Worm (Caenorhabditis elegans) whole organism, late embryonic: ENCODE measurements around the gene ZC196.2.
"Not testable (repeated sequence)": the region's sequence is repeated elsewhere in the genome, so short reads cannot be mapped to it uniquely, and the experiment has no call there.

Experiments used
- C08G9.2 ChIP-seq: sonication (generic microtip); optimal IDR thresholded peaks from 2 replicates; lab custom pipeline; 2016; ENCODE audit warnings: mild to moderate bottlenecking, missing genetic modification characterization, moderate library complexity, missing compliant biosample characterization
- F13H6.1 ChIP-seq: sonication (generic microtip); optimal IDR thresholded peaks from 2 replicates; lab custom pipeline; 2016; ENCODE audit warnings: missing genetic modification characterization, missing compliant biosample characterization
- K09A11.1 ChIP-seq: sonication (generic microtip); optimal IDR thresholded peaks from 2 replicates; lab custom pipeline; 2017; ENCODE audit warnings: antibody characterized with exemption, mild to moderate bottlenecking, missing genetic modification characterization, missing compliant biosample characterization; ENCODE audit not compliant: insufficient read depth
- T23F11.4 ChIP-seq: fragments of 200-800 bp; sonication (Bioruptor generic); optimal IDR thresholded peaks from 2 replicates; lab custom pipeline; 2018; ENCODE audit warnings: mild to moderate bottlenecking, missing genetic modification characterization, missing compliant biosample characterization
- ama-1 ChIP-seq: fragments of 150-350 bp; optimal IDR thresholded peaks from 2 replicates; lab custom pipeline; 2014
- ceh-18 ChIP-seq: sonication (generic microtip); optimal IDR thresholded peaks from 2 replicates; lab custom pipeline; 2016; ENCODE audit warnings: missing genetic modification characterization, missing compliant biosample characterization
- ceh-19 ChIP-seq: fragments of 200-800 bp; sonication (Bioruptor generic); optimal IDR thresholded peaks from 2 replicates; lab custom pipeline; 2018; ENCODE audit warnings: mild to moderate bottlenecking, missing genetic modification characterization, missing compliant biosample characterization
- ceh-2 ChIP-seq: sonication (generic microtip); optimal IDR thresholded peaks from 2 replicates; lab custom pipeline; 2016; ENCODE audit warnings: missing genotype, missing genetic modification characterization, missing compliant biosample characterization
- ceh-45 ChIP-seq: fragments of 200-800 bp; sonication (Bioruptor generic); IDR thresholded peaks from 2 replicates; pipeline ENCODE4 v1.3.6; 2022; ENCODE audit warnings: missing genetic modification reagents, missing genetic modification characterization, missing compliant biosample characterization
- ceh-48 ChIP-seq: sonication (generic microtip); optimal IDR thresholded peaks from 2 replicates; lab custom pipeline; 2016; ENCODE audit warnings: missing genetic modification characterization, inconsistent platforms, missing compliant biosample characterization
- dve-1 ChIP-seq: sonication (generic microtip); optimal IDR thresholded peaks from 2 replicates; lab custom pipeline; 2017; ENCODE audit warnings: antibody characterized with exemption, mild to moderate bottlenecking, missing genetic modification characterization, missing compliant biosample characterization
- ets-4 ChIP-seq: sonication (generic microtip); optimal IDR thresholded peaks from 2 replicates; lab custom pipeline; 2016; ENCODE audit warnings: missing genetic modification characterization, missing compliant biosample characterization
- fkh-6 ChIP-seq: sonication (generic microtip); optimal IDR thresholded peaks from 2 replicates; lab custom pipeline; 2016; ENCODE audit warnings: missing genetic modification characterization, missing compliant biosample characterization
- gmeb-2 ChIP-seq: sonication (generic microtip); optimal IDR thresholded peaks from 2 replicates; lab custom pipeline; 2016; ENCODE audit warnings: missing genetic modification characterization, inconsistent platforms, missing compliant biosample characterization
- hlh-15 ChIP-seq: sonication (generic microtip); optimal IDR thresholded peaks from 2 replicates; lab custom pipeline; 2016; ENCODE audit warnings: missing genetic modification characterization, missing compliant biosample characterization
- hlh-30 ChIP-seq: sonication (generic microtip); optimal IDR thresholded peaks from 2 replicates; lab custom pipeline; 2017; ENCODE audit warnings: antibody characterized with exemption, missing genetic modification characterization, missing compliant biosample characterization; ENCODE audit not compliant: insufficient read depth
- hlh-6 ChIP-seq: sonication (generic microtip); optimal IDR thresholded peaks from 2 replicates; lab custom pipeline; 2016; ENCODE audit warnings: missing genotype, missing genetic modification characterization, missing compliant biosample characterization
- hlh-8 ChIP-seq: sonication (generic microtip); optimal IDR thresholded peaks from 2 replicates; lab custom pipeline; 2016; ENCODE audit warnings: missing genotype, missing genetic modification characterization, missing compliant biosample characterization
- lim-6 ChIP-seq: sonication (generic microtip); optimal IDR thresholded peaks from 2 replicates; lab custom pipeline; 2016; ENCODE audit warnings: missing genetic modification characterization, missing compliant biosample characterization
- madf-2 ChIP-seq: sonication (generic microtip); optimal IDR thresholded peaks from 2 replicates; lab custom pipeline; 2017; ENCODE audit warnings: missing genetic modification characterization, missing compliant biosample characterization
- nfya-1 ChIP-seq: sonication (generic microtip); optimal IDR thresholded peaks from 2 replicates; lab custom pipeline; 2017; ENCODE audit warnings: missing genetic modification characterization, mild to moderate bottlenecking, missing compliant biosample characterization, antibody characterized with exemption, moderate library complexity
- nhr-11 ChIP-seq: fragments of 150-350 bp; optimal IDR thresholded peaks from 2 replicates; lab custom pipeline; 2014; ENCODE audit warnings: missing biosample characterization, missing genetic modification characterization
- nhr-232 ChIP-seq: sonication (generic microtip); optimal IDR thresholded peaks from 2 replicates; lab custom pipeline; 2016; ENCODE audit warnings: missing genetic modification characterization, missing compliant biosample characterization
- odd-2 ChIP-seq: sonication (generic microtip); optimal IDR thresholded peaks from 2 replicates; lab custom pipeline; 2017; ENCODE audit warnings: antibody characterized with exemption, mild to moderate bottlenecking, missing genetic modification characterization, missing compliant biosample characterization
- pha-2 ChIP-seq: sonication (generic microtip); optimal IDR thresholded peaks from 2 replicates; lab custom pipeline; 2017; ENCODE audit warnings: mild to moderate bottlenecking, missing genetic modification characterization, missing compliant biosample characterization
- sdc-2 ChIP-seq: sonication (generic microtip); optimal IDR thresholded peaks from 2 replicates; lab custom pipeline; 2016; ENCODE audit warnings: missing genotype, missing genetic modification characterization, missing compliant biosample characterization
- sox-2 ChIP-seq: fragments of 200-800 bp; sonication (Bioruptor generic); IDR thresholded peaks from 2 replicates; pipeline ENCODE4 v1.3.6; 2022; ENCODE audit warnings: missing genetic modification reagents, missing genetic modification characterization, missing compliant biosample characterization
- sox-4 ChIP-seq: sonication (generic microtip); optimal IDR thresholded peaks from 2 replicates; lab custom pipeline; 2017; ENCODE audit warnings: mild to moderate bottlenecking, missing genetic modification characterization, inconsistent platforms, missing compliant biosample characterization
- tbx-2 ChIP-seq: sonication (generic microtip); optimal IDR thresholded peaks from 2 replicates; lab custom pipeline; 2016; ENCODE audit warnings: missing genetic modification characterization, missing compliant biosample characterization
- unc-3 ChIP-seq, 2 experiments: fragments of 200-800 bp in 1 of 2; sonication (Bioruptor generic) in 1 of 2; sonication (generic microtip) in 1 of 2; conservative IDR thresholded peaks in 1 of 2; optimal IDR thresholded peaks in 1 of 2; 2 replicates each; pipeline versions ENCODE4 v1.3.6 to Lab custom; 2016 to 2022; ENCODE audit warnings: missing compliant biosample characterization in 2 of 2, missing genetic modification characterization in 2 of 2, missing genetic modification reagents in 1 of 2
- unc-55 ChIP-seq: sonication (generic microtip); optimal IDR thresholded peaks from 2 replicates; lab custom pipeline; 2017; ENCODE audit warnings: missing biosample characterization, missing genetic modification reagents, missing genetic modification characterization
- unc-86 ChIP-seq: sonication (generic microtip); optimal IDR thresholded peaks from 2 replicates; lab custom pipeline; 2016; ENCODE audit warnings: missing genetic modification characterization, missing compliant biosample characterization

The ZC196.2 gene

ce11 chrV:8722160-8722559 is 17.1 kb upstream of the ZC196.2 start, which contains the start of gene ZC196.8:
Gene ZC196.8, minus strand, starts transcription at chrV:8722260.
- TF ChIP-seq tbx-2 (tag; lab: Kevin White, UChicago); sox-4; unc-3 (GFP tag; conservative IDR thresholded peaks at IDR 0.05; lab: Robert Waterston, UW); unc-3 (tag; optimal IDR thresholded peaks at IDR 0.05; lab: Kevin White, UChicago): not testable (repeated sequence)

ce11 chrV:8726228-8726627 is 13.0 kb upstream of the ZC196.2 start, which contains the start of gene droe-8:
Gene droe-8, plus strand, starts transcription at chrV:8726528.
- TF ChIP-seq K09A11.1 (tag; lab: Kevin White, UChicago); ets-4; unc-3 (GFP tag; conservative IDR thresholded peaks at IDR 0.05; lab: Robert Waterston, UW); unc-3 (tag; optimal IDR thresholded peaks at IDR 0.05; lab: Kevin White, UChicago): not testable (repeated sequence)

ce11 chrV:8727077-8727476 is 12.2 kb upstream of the ZC196.2 start, which contains the start of gene ZC196.9:
Gene ZC196.9, minus strand, starts transcription at chrV:8727177.
- TF ChIP-seq K09A11.1 (tag; lab: Kevin White, UChicago) (no peak), ceh-45 (GFP tag; lab: Robert Waterston, UW) (no peak), nhr-11 (tag; lab: Kevin White, UChicago) (no peak), hlh-8 (tag; lab: Kevin White, UChicago) (no peak), odd-2 (tag; lab: Kevin White, UChicago) (no peak), sox-2 (no peak), nhr-232 (tag; lab: Kevin White, UChicago) (no peak), ceh-48 (no peak), unc-86 (no peak), fkh-6 (tag; lab: Kevin White, UChicago) (no peak), ama-1 (lab: Kevin White, UChicago) (no peak), madf-2 (no peak), sox-4 (no peak), ceh-2 (tag; lab: Kevin White, UChicago) (no peak), T23F11.4 (no peak), unc-3 (GFP tag; conservative IDR thresholded peaks at IDR 0.05; lab: Robert Waterston, UW) (no peak), unc-3 (tag; optimal IDR thresholded peaks at IDR 0.05; lab: Kevin White, UChicago) (no peak), sdc-2 (tag; lab: Kevin White, UChicago) (no peak), ceh-19 (GFP tag; lab: Kevin White, UChicago) (no peak), gmeb-2 (tag; lab: Kevin White, UChicago) (no peak)
- TF ChIP-seq, all 69 proteins: peak for 0

ce11 chrV:8729100-8729499 is 10.1 kb upstream of the ZC196.2 start, which contains the start of gene ZC196.5:
Gene ZC196.5, plus strand, starts transcription at chrV:8729400.
- TF ChIP-seq ceh-18 (tag; lab: Kevin White, UChicago) (no peak), fkh-6 (tag; lab: Kevin White, UChicago) (no peak), pha-2 (no peak), F13H6.1 (tag; lab: Kevin White, UChicago) (no peak), lim-6 (tag; lab: Kevin White, UChicago) (no peak)

- TF ChIP-seq sdc-2 (tag; lab: Kevin White, UChicago) (no peak), sox-4 (no peak), nhr-11 (tag; lab: Kevin White, UChicago) (no peak), dve-1 (tag; lab: Kevin White, UChicago) (no peak), K09A11.1 (tag; lab: Kevin White, UChicago) (no peak), T23F11.4 (no peak), hlh-15 (no peak), hlh-6 (tag; lab: Kevin White, UChicago) (no peak), F13H6.1 (tag; lab: Kevin White, UChicago) (no peak), nfya-1 (tag; lab: Kevin White, UChicago) (no peak), unc-55 (no peak), hlh-30 (tag; lab: Kevin White, UChicago) (no peak), C08G9.2 (no peak), ceh-19 (GFP tag; lab: Kevin White, UChicago) (no peak)
Measured at ce11 chrV:8730991-8731390, 8.2 kb upstream of the ZC196.2 start.
